Fruit fly (Drosophila melanogaster) whole organism, pupa: Measurements from ENCODE around the gene Inx3.

Experiments
- CG10348 ChIP-seq: fragments of 200-800 bp; sonication (Bioruptor generic); IDR thresholded peaks from 2 replicates; pipeline ENCODE4 v1.3.6; 2022; ENCODE audit warnings: missing biosample characterization, missing genetic modification characterization
- CG13204 ChIP-seq: fragments of 200-800 bp; sonication (Bioruptor generic); optimal IDR thresholded peaks from 2 replicates; lab custom pipeline; 2018; ENCODE audit warnings: missing biosample characterization, mild to moderate bottlenecking, missing genetic modification characterization, moderate library complexity
- CG15710 ChIP-seq: fragments of 200-800 bp; sonication (Bioruptor generic); optimal IDR thresholded peaks from 2 replicates; lab custom pipeline; 2018; ENCODE audit warnings: missing biosample characterization, mild to moderate bottlenecking, missing genetic modification characterization, moderate library complexity
- CG8159 ChIP-seq: fragments of 200-800 bp; sonication (Bioruptor generic); optimal IDR thresholded peaks from 3 replicates; lab custom pipeline; 2018; ENCODE audit warnings: missing biosample characterization, mild to moderate bottlenecking, missing genetic modification characterization, moderate library complexity
- D1 ChIP-seq: fragments of 200-800 bp; sonication (Bioruptor generic); optimal IDR thresholded peaks from 2 replicates; lab custom pipeline; 2018; ENCODE audit warnings: missing biosample characterization, mild to moderate bottlenecking, missing genetic modification characterization, moderate library complexity
- EcR ChIP-seq: fragments of 200-800 bp; sonication (Bioruptor generic); optimal IDR thresholded peaks from 3 replicates; lab custom pipeline; 2019; ENCODE audit warnings: missing biosample characterization, missing genetic modification characterization, mild to moderate bottlenecking, moderate library complexity, missing genetic modification reagents
- Ets98B ChIP-seq: fragments of 200-800 bp; sonication (Bioruptor generic); IDR thresholded peaks from 2 replicates; pipeline ENCODE4 v1.3.6; 2022; ENCODE audit warnings: missing biosample characterization, missing genetic modification characterization
- Pif1A ChIP-seq: fragments of 200-800 bp; sonication (Bioruptor generic); optimal IDR thresholded peaks from 3 replicates; lab custom pipeline; 2016; ENCODE audit warnings: missing biosample characterization, missing genetic modification characterization
- Pif1B ChIP-seq: fragments of 200-800 bp; sonication (Bioruptor generic); optimal IDR thresholded peaks from 3 replicates; lab custom pipeline; 2016; ENCODE audit warnings: missing biosample characterization, missing genetic modification characterization
- rn ChIP-seq: fragments of 200-800 bp; sonication (Bioruptor generic); IDR thresholded peaks from 2 replicates; pipeline ENCODE4 v1.3.6; 2022; ENCODE audit warnings: missing biosample characterization, missing genetic modification characterization

Gene Inx3

DNA sequence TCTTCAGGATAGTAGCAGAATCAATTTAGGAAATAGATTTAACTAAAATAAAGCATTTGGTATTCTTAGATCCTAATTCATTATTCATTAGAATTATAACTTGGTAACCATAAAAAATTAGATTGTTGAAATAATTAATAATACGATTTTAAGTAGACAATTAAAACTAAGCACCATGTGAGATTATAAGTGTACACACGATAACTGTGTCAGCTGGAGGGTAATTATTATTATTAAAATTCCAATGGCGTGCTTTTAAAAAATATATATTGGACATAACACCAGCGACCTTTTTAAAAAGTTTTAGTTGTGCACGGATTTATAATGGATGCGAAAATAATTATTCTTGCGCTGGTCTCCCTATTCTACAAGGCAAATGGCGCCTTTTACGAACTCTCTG, 52.9 kb downstream of the Inx3 start, which contains the start of gene CheB98a:
Gene CheB98a (plus strand): TSS at position 301 of the 400 bp plus-strand sequence.
- TF ChIP-seq CG13204 (GFP tag; lab: Kevin White, UChicago) (no peak), D1 (tag; lab: Kevin White, UChicago) (no peak), Pif1A (no peak), Pif1B (GFP tag; lab: Kevin White, UChicago) (no peak), rn (GFP tag; lab: Robert Waterston, UW) (no peak), Ets98B (GFP tag; lab: Robert Waterston, UW) (no peak), EcR (GFP tag; lab: Kevin White, UChicago) (no peak), CG8159 (no peak)

DNA sequence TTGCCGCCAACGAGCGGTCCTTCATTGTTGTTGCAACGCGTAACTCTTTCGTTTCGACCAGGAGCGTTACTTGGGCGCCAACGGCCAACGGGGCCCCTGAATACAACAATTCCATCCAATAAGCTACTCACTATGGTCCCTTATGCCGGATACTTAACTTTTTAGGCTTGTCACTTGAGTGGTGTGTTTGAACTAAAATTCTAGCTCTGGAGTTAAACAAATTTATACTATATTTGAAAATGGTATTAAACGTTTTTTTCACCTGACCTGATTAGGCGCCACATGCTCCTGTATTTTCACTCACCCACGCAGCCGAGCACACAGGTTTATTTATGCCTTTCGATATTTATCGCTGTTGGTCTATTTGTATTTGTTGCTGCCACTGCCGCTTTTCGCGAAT, 54.1 kb downstream of the Inx3 start:
- TF ChIP-seq Pif1A (peak; percentile 34), CG10348 (GFP tag; lab: Robert Waterston, UW) (no peak), CG15710 (tag; lab: Kevin White, UChicago) (peak; percentile 47)
